Worm (Caenorhabditis elegans) whole organism, midembryonic: ENCODE measurements around the gene nca-2.

Source experiments
- cog-1 ChIP-seq: sonication (generic microtip); optimal IDR thresholded peaks from 2 replicates; lab custom pipeline; 2016; ENCODE audit warnings: missing genetic modification characterization, missing compliant biosample characterization
- flt-1 ChIP-seq: fragments of 200-800 bp; sonication (Bioruptor generic); IDR thresholded peaks from 2 replicates; pipeline ENCODE4 v1.3.6; 2022; ENCODE audit warnings: missing genetic modification characterization, missing compliant biosample characterization
- med-1 ChIP-seq: sonication (generic microtip); optimal IDR thresholded peaks from 2 replicates; lab custom pipeline; 2017; ENCODE audit warnings: missing genetic modification characterization, mild to moderate bottlenecking, missing compliant biosample characterization, antibody characterized with exemption, missing genetic modification reagents; ENCODE audit not compliant: insufficient read depth
- ref-1 ChIP-seq: fragments of 200-800 bp; sonication (Bioruptor generic); conservative IDR thresholded peaks from 2 replicates; pipeline ENCODE4 v1.3.6; 2022; ENCODE audit warnings: missing genetic modification reagents, missing genetic modification characterization, missing compliant biosample characterization
- tab-1 ChIP-seq: fragments of 200-800 bp; sonication (Bioruptor generic); IDR thresholded peaks from 2 replicates; pipeline ENCODE4 v1.3.6; 2022; ENCODE audit warnings: missing genetic modification characterization, missing compliant biosample characterization
- ztf-29 ChIP-seq: fragments of 200-800 bp; sonication (Bioruptor generic); IDR thresholded peaks from 2 replicates; pipeline ENCODE4 v1.3.6; 2022; ENCODE audit warnings: missing genetic modification reagents, missing genetic modification characterization, missing compliant biosample characterization

- TF ChIP-seq ztf-29 (GFP tag; lab: Robert Waterston, UW) (no peak), ref-1 (no peak), flt-1 (GFP tag; lab: Robert Waterston, UW) (no peak), med-1 (no peak), cog-1 (tag; lab: Kevin White, UChicago) (no peak), tab-1 (no peak)
Observed at ce11 chrIII:5020924-5021323, 55.6 kb downstream of the nca-2 start, which contains the start of gene mdt-11.
